Worm (Caenorhabditis elegans): Measurements from ENCODE around the gene Y45G5AL.1.

Y45G5AL.1 gene

ce11 chrV:4181272-4181671 is 37.0 kb downstream of the Y45G5AL.1 start:
- TF ChIP-seq F13C5.2 (tag; optimal IDR thresholded peaks at IDR 0.05) (no peak), flt-1 (GFP tag; IDR thresholded peaks at IDR 0.05) (no peak), tra-4 (tag; optimal IDR thresholded peaks at IDR 0.05) (no peak), pes-1 (GFP tag; IDR thresholded peaks at IDR 0.05) (no peak), aly-1 (tag; optimal IDR thresholded peaks at IDR 0.05) (no peak), tbx-11 (GFP tag; IDR thresholded peaks at IDR 0.05) (no peak), scrt-1 (GFP tag; IDR thresholded peaks at IDR 0.05) (no peak), sea-1 (GFP tag; conservative IDR thresholded peaks at IDR 0.05) (no peak), B0310.2 (tag; optimal IDR thresholded peaks at IDR 0.05) (no peak), ets-7 (tag; optimal IDR thresholded peaks at IDR 0.05) (no peak), hmbx-1 (tag; optimal IDR thresholded peaks at IDR 0.05) (no peak), ama-1 (optimal IDR thresholded peaks at IDR 0.05) (no peak)

ce11 chrV:4181727-4182126 is 37.4 kb downstream of the Y45G5AL.1 start:
- no peak for TF ChIP-seq B0310.2 (tag; optimal IDR thresholded peaks at IDR 0.05)
- TF ChIP-seq flt-1 (GFP tag; IDR thresholded peaks at IDR 0.05) = no peak
- peak; percentile 6 for TF ChIP-seq ets-7 (tag; optimal IDR thresholded peaks at IDR 0.05)
- TF ChIP-seq hmbx-1 (tag; optimal IDR thresholded peaks at IDR 0.05) = no peak
- TF ChIP-seq sea-1 (GFP tag; conservative IDR thresholded peaks at IDR 0.05) = peak; percentile 12; the same call in 1 of the 2 replicates
- TF ChIP-seq scrt-1 (GFP tag; IDR thresholded peaks at IDR 0.05) = peak; percentile 64; the same call in 1 of the 2 replicates
- TF ChIP-seq F13C5.2 (tag; optimal IDR thresholded peaks at IDR 0.05) = no peak
- no peak for TF ChIP-seq ceh-36 (tag; optimal IDR thresholded peaks at IDR 0.05)
- no peak for TF ChIP-seq hnd-1 (tag; optimal IDR thresholded peaks at IDR 0.05)
- TF ChIP-seq ceh-13 (GFP tag; optimal IDR thresholded peaks at IDR 0.05) = peak; percentile 35
- TF ChIP-seq tbx-37 (GFP tag; conservative IDR thresholded peaks at IDR 0.05) = no peak
- TF ChIP-seq tra-4 (tag; optimal IDR thresholded peaks at IDR 0.05) = no peak
- TF ChIP-seq aly-1 (tag; optimal IDR thresholded peaks at IDR 0.05) = no peak
- no peak for TF ChIP-seq ama-1 (optimal IDR thresholded peaks at IDR 0.05)
- TF ChIP-seq hmg-4 (GFP tag; optimal IDR thresholded peaks at IDR 0.05) = no peak
- TF ChIP-seq pes-1 (GFP tag; IDR thresholded peaks at IDR 0.05) = peak; percentile 68
- TF ChIP-seq tbx-11 (GFP tag; IDR thresholded peaks at IDR 0.05) = no peak

- TF ChIP-seq tbx-11 (GFP tag; IDR thresholded peaks at IDR 0.05) = no peak
- TF ChIP-seq flt-1 (GFP tag; IDR thresholded peaks at IDR 0.05) = no peak
- no peak for TF ChIP-seq B0310.2 (tag; optimal IDR thresholded peaks at IDR 0.05)
- TF ChIP-seq ets-7 (tag; optimal IDR thresholded peaks at IDR 0.05) = no peak
- TF ChIP-seq tra-4 (tag; optimal IDR thresholded peaks at IDR 0.05) = no peak
- TF ChIP-seq pes-1 (GFP tag; IDR thresholded peaks at IDR 0.05) = no peak
- no peak for TF ChIP-seq hmg-4 (GFP tag; optimal IDR thresholded peaks at IDR 0.05)
- TF ChIP-seq hnd-1 (tag; optimal IDR thresholded peaks at IDR 0.05) = no peak
- no peak for TF ChIP-seq aly-1 (tag; optimal IDR thresholded peaks at IDR 0.05)
- no peak for TF ChIP-seq hmbx-1 (tag; optimal IDR thresholded peaks at IDR 0.05)
- TF ChIP-seq tbx-37 (GFP tag; conservative IDR thresholded peaks at IDR 0.05) = no peak
- TF ChIP-seq scrt-1 (GFP tag; IDR thresholded peaks at IDR 0.05) = no peak
- no peak for TF ChIP-seq ceh-13 (GFP tag; optimal IDR thresholded peaks at IDR 0.05)
- no peak for TF ChIP-seq ama-1 (optimal IDR thresholded peaks at IDR 0.05)
- TF ChIP-seq F13C5.2 (tag; optimal IDR thresholded peaks at IDR 0.05) = no peak
- TF ChIP-seq ceh-36 (tag; optimal IDR thresholded peaks at IDR 0.05) = no peak
- TF ChIP-seq sea-1 (GFP tag; conservative IDR thresholded peaks at IDR 0.05) = no peak
Measured at ce11 chrV:4182546-4182945, 38.2 kb downstream of the Y45G5AL.1 start.

- TF ChIP-seq scrt-1 (GFP tag; IDR thresholded peaks at IDR 0.05) = no peak
- TF ChIP-seq ceh-13 (GFP tag; optimal IDR thresholded peaks at IDR 0.05) = no peak
- TF ChIP-seq ama-1 (optimal IDR thresholded peaks at IDR 0.05) = no peak
- TF ChIP-seq tbx-37 (GFP tag; conservative IDR thresholded peaks at IDR 0.05) = no peak
- no peak for TF ChIP-seq aly-1 (tag; optimal IDR thresholded peaks at IDR 0.05)
- no peak for TF ChIP-seq ceh-36 (tag; optimal IDR thresholded peaks at IDR 0.05)
- TF ChIP-seq tra-4 (tag; optimal IDR thresholded peaks at IDR 0.05) = no peak
- no peak for TF ChIP-seq sea-1 (GFP tag; conservative IDR thresholded peaks at IDR 0.05)
- TF ChIP-seq pes-1 (GFP tag; IDR thresholded peaks at IDR 0.05) = no peak
Measured at ce11 chrV:4185885-4186284, 41.6 kb downstream of the Y45G5AL.1 start.

ce11 chrV:4186453-4187143 is 42.3 kb downstream of the Y45G5AL.1 start:
- no peak for TF ChIP-seq sea-1 (GFP tag; conservative IDR thresholded peaks at IDR 0.05)
- TF ChIP-seq tra-4 (tag; optimal IDR thresholded peaks at IDR 0.05) = no peak
- TF ChIP-seq flt-1 (GFP tag; IDR thresholded peaks at IDR 0.05) = no peak
- TF ChIP-seq B0310.2 (tag; optimal IDR thresholded peaks at IDR 0.05) = no peak
- TF ChIP-seq hnd-1 (tag; optimal IDR thresholded peaks at IDR 0.05) = no peak
- TF ChIP-seq tbx-11 (GFP tag; IDR thresholded peaks at IDR 0.05) = no peak
- no peak for TF ChIP-seq tbx-37 (GFP tag; conservative IDR thresholded peaks at IDR 0.05)
- no peak for TF ChIP-seq ets-7 (tag; optimal IDR thresholded peaks at IDR 0.05)
- no peak for TF ChIP-seq ceh-13 (GFP tag; optimal IDR thresholded peaks at IDR 0.05)
- TF ChIP-seq hmbx-1 (tag; optimal IDR thresholded peaks at IDR 0.05) = no peak
- TF ChIP-seq F13C5.2 (tag; optimal IDR thresholded peaks at IDR 0.05) = no peak
- no peak for TF ChIP-seq ama-1 (optimal IDR thresholded peaks at IDR 0.05)
- no peak for TF ChIP-seq pes-1 (GFP tag; IDR thresholded peaks at IDR 0.05)
- no peak for TF ChIP-seq ceh-36 (tag; optimal IDR thresholded peaks at IDR 0.05)
- TF ChIP-seq scrt-1 (GFP tag; IDR thresholded peaks at IDR 0.05) = no peak
- no peak for TF ChIP-seq aly-1 (tag; optimal IDR thresholded peaks at IDR 0.05)
- no peak for TF ChIP-seq hmg-4 (GFP tag; optimal IDR thresholded peaks at IDR 0.05)

- TF ChIP-seq ets-7 (tag; optimal IDR thresholded peaks at IDR 0.05) = no peak
- TF ChIP-seq F13C5.2 (tag; optimal IDR thresholded peaks at IDR 0.05) = no peak
- no peak for TF ChIP-seq sea-1 (GFP tag; conservative IDR thresholded peaks at IDR 0.05)
- TF ChIP-seq scrt-1 (GFP tag; IDR thresholded peaks at IDR 0.05) = no peak
- no peak for TF ChIP-seq ceh-13 (GFP tag; optimal IDR thresholded peaks at IDR 0.05)
- TF ChIP-seq pes-1 (GFP tag; IDR thresholded peaks at IDR 0.05) = no peak
- no peak for TF ChIP-seq tbx-37 (GFP tag; conservative IDR thresholded peaks at IDR 0.05)
- TF ChIP-seq hnd-1 (tag; optimal IDR thresholded peaks at IDR 0.05) = no peak
- TF ChIP-seq ceh-36 (tag; optimal IDR thresholded peaks at IDR 0.05) = no peak
- TF ChIP-seq hmbx-1 (tag; optimal IDR thresholded peaks at IDR 0.05) = no peak
- no peak for TF ChIP-seq aly-1 (tag; optimal IDR thresholded peaks at IDR 0.05)
- no peak for TF ChIP-seq ama-1 (optimal IDR thresholded peaks at IDR 0.05)
Measured at ce11 chrV:4187144-4187485, 42.8 kb downstream of the Y45G5AL.1 start, which contains the start of gene nhr-114. Gene nhr-114, plus strand, starts transcription at chrV:4187202.

- TF ChIP-seq flt-1 (GFP tag; IDR thresholded peaks at IDR 0.05) = no peak
- no peak for TF ChIP-seq ceh-13 (GFP tag; optimal IDR thresholded peaks at IDR 0.05)
- no peak for TF ChIP-seq hmg-4 (GFP tag; optimal IDR thresholded peaks at IDR 0.05)
- no peak for TF ChIP-seq hmbx-1 (tag; optimal IDR thresholded peaks at IDR 0.05)
Measured at ce11 chrV:4189618-4190017, 45.3 kb downstream of the Y45G5AL.1 start.
